Worm (Caenorhabditis elegans): ENCODE data around the gene hadb-1.
A peak's percentile ranks its signal among the peaks of the same experiment; 100 is the strongest.

DNA sequence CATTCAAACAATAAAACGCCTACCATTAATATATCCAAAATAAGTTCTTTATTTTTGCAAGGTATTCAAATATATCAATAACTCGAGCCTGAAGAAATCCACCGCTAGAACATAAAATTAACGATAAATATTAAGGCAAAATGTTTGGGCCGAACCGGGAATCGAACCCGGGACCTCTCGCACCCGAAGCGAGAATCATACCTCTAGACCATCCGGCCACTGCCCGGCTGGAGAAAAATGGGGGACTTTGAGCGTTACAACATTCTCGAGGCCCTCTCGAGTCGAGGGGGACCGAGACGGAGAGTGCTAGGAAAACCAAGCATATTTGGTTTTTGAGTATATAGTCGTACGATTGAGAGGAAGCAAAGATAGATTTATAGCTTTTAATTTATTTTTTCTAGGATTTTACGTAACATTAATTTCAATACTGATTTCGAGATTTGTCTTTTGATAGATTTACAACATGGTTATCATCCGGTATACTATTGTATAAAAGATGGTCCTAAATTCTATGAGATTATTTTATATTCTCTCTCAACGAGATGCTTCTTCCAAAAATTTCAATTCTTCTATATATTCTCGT lies 38.0 kb downstream of the hadb-1 start, which contains the start of gene flp-23:
- TF ChIP-seq ref-1 (GFP tag; conservative IDR thresholded peaks at IDR 0.05) (peak; percentile 80), cog-1 (tag; optimal IDR thresholded peaks at IDR 0.05) (peak; percentile 80), T22C8.4 (GFP tag; IDR thresholded peaks at IDR 0.05) (peak; percentile 74)

All from whole organism, midembryonic.